In genomic region chr3L:21243417-21243816, dm6 we compare ENCODE assay signal across 3 fruit fly cellular contexts.
TF ChIP-seq lines count a peak whose summit lies in the region.

No protein-coding gene starts in this region.

- TF ChIP-seq CTCF in whole organism, embryonic (GFP tag; optimal IDR thresholded peaks at IDR 0.05; lab: Kevin White, UChicago) = no peak

TF ChIP-seq in whole organism, embryonic, 481 proteins besides CTCF, POLR2A, EP300 and RAD21 (continues in another document):
- TF ChIP-seq Lhr (GFP tag; optimal IDR thresholded peaks at IDR 0.05; lab: Kevin White, UChicago) (no peak), CG31441 (GFP tag; IDR thresholded peaks at IDR 0.05; lab: Robert Waterston, UW) (0 out of 2 replicates have a peak, but pooled peaks have one; percentile 20), gcm2 (GFP tag; optimal IDR thresholded peaks at IDR 0.05; lab: Kevin White, UChicago) (no peak), CG18262 (tag; optimal IDR thresholded peaks at IDR 0.05; lab: Kevin White, UChicago) (peak; percentile 5), Dip2 (GFP tag; IDR thresholded peaks at IDR 0.05; lab: Robert Waterston, UW) (no peak), CG11696 (GFP tag; IDR thresholded peaks at IDR 0.05; lab: Robert Waterston, UW) (no peak), CG6689 (GFP tag; IDR thresholded peaks at IDR 0.05; lab: Robert Waterston, UW) (no peak), ara (GFP tag; IDR thresholded peaks at IDR 0.05; lab: Robert Waterston, UW) (no peak), CG2712 (tag; optimal IDR thresholded peaks at IDR 0.05; lab: Kevin White, UChicago) (peak; percentile 0), CoRest (tag; optimal IDR thresholded peaks at IDR 0.05; lab: Kevin White, UChicago) (no peak), CG5953 (GFP tag; IDR thresholded peaks at IDR 0.05; lab: Robert Waterston, UW) (no peak), Poxn (GFP tag; IDR thresholded peaks at IDR 0.05; lab: Robert Waterston, UW) (no peak), hb (GFP tag; IDR thresholded peaks at IDR 0.05; lab: Robert Waterston, UW; ENCODE audit: partially characterized antibody) (no peak), Fer3 (tag; optimal IDR thresholded peaks at IDR 0.05; lab: Kevin White, UChicago) (no peak), pum (GFP tag; optimal IDR thresholded peaks at IDR 0.05; lab: Kevin White, UChicago) (no peak), CG15269 (tag; optimal IDR thresholded peaks at IDR 0.05; lab: Kevin White, UChicago) (no peak), cg (GFP tag; optimal IDR thresholded peaks at IDR 0.05; lab: Kevin White, UChicago) (no peak), CG17829 (tag; optimal IDR thresholded peaks at IDR 0.05; lab: Kevin White, UChicago) (no peak), CG2116 (GFP tag; optimal IDR thresholded peaks at IDR 0.05; lab: Kevin White, UChicago) (no peak), HHEX (GFP tag; optimal IDR thresholded peaks at IDR 0.05; lab: Kevin White, UChicago) (no peak), lilli (GFP tag; optimal IDR thresholded peaks at IDR 0.05; lab: Kevin White, UChicago) (no peak), CG33213 (GFP tag; optimal IDR thresholded peaks at IDR 0.05; lab: Kevin White, UChicago) (no peak), chif (GFP tag; optimal IDR thresholded peaks at IDR 0.05; lab: Kevin White, UChicago) (no peak), Sox102F (GFP tag; optimal IDR thresholded peaks at IDR 0.05; lab: Kevin White, UChicago) (peak; percentile 1), H2.0 (GFP tag; IDR thresholded peaks at IDR 0.05; lab: Robert Waterston, UW) (no peak), Bteb2 (GFP tag; optimal IDR thresholded peaks at IDR 0.05; lab: Kevin White, UChicago) (no peak), tap (tag; optimal IDR thresholded peaks at IDR 0.05; lab: Kevin White, UChicago) (no peak), Nf-YB (GFP tag; optimal IDR thresholded peaks at IDR 0.05; lab: Kevin White, UChicago) (no peak), shn (GFP tag; optimal IDR thresholded peaks at IDR 0.05; lab: Kevin White, UChicago) (no peak), B-H2 (GFP tag; optimal IDR thresholded peaks at IDR 0.05; lab: Kevin White, UChicago) (no peak), Drgx (GFP tag; IDR thresholded peaks at IDR 0.05; lab: Robert Waterston, UW) (0 out of 2 replicates have a peak, but pooled peaks have one; percentile 23), Rx (GFP tag; IDR thresholded peaks at IDR 0.05; lab: Robert Waterston, UW) (no peak)

TF ChIP-seq in whole organism, prepupa, 60 proteins besides CTCF, POLR2A, EP300 and RAD21:
- peak; percentile 16 for TF ChIP-seq CG10631 (GFP tag; optimal IDR thresholded peaks at IDR 0.05; lab: Kevin White, UChicago)
- no peak for TF ChIP-seq CG34406 (GFP tag; optimal IDR thresholded peaks at IDR 0.05; lab: Kevin White, UChicago)
- TF ChIP-seq CG6808 (GFP tag; optimal IDR thresholded peaks at IDR 0.05; lab: Kevin White, UChicago) = no peak
- peak; percentile 73 for TF ChIP-seq Eip78C (GFP tag; lab: Kevin White, UChicago)
- TF ChIP-seq CG6276 (GFP tag; optimal IDR thresholded peaks at IDR 0.05; lab: Kevin White, UChicago) = peak; percentile 2
- peak; percentile 63 for TF ChIP-seq Ets96B (tag; optimal IDR thresholded peaks at IDR 0.05; lab: Kevin White, UChicago)
- TF ChIP-seq Sox15 (GFP tag; optimal IDR thresholded peaks at IDR 0.05; lab: Kevin White, UChicago) = no peak
- peak; percentile 22 for TF ChIP-seq spab (GFP tag; optimal IDR thresholded peaks at IDR 0.05; lab: Kevin White, UChicago)
- TF ChIP-seq OdsH (GFP tag; optimal IDR thresholded peaks at IDR 0.05; lab: Kevin White, UChicago) = peak; percentile 7
- no peak for TF ChIP-seq Blimp-1 (GFP tag; optimal IDR thresholded peaks at IDR 0.05; lab: Kevin White, UChicago)
- TF ChIP-seq Eip75B (GFP tag; optimal IDR thresholded peaks at IDR 0.05; lab: Kevin White, UChicago) = peak; percentile 33
- TF ChIP-seq CG32006 (GFP tag; optimal IDR thresholded peaks at IDR 0.05; lab: Kevin White, UChicago) = peak; percentile 45
- TF ChIP-seq fd85E (GFP tag; optimal IDR thresholded peaks at IDR 0.05; lab: Kevin White, UChicago) = no peak
- TF ChIP-seq svp (GFP tag; lab: Kevin White, UChicago) = peak; percentile 59
- TF ChIP-seq CG3032 (tag; optimal IDR thresholded peaks at IDR 0.05; lab: Kevin White, UChicago) = peak; percentile 55
- TF ChIP-seq CG11762 (GFP tag; optimal IDR thresholded peaks at IDR 0.05; lab: Kevin White, UChicago; ENCODE audit: insufficient read depth) = peak; percentile 11
- TF ChIP-seq CG15336 (GFP tag; IDR thresholded peaks at IDR 0.05; lab: Robert Waterston, UW) = 0 out of 2 replicates have a peak, but pooled peaks have one; percentile 27
- TF ChIP-seq CG8119 (GFP tag; IDR thresholded peaks at IDR 0.05; lab: Robert Waterston, UW) = peak; percentile 23; the same call in 1 of the 3 replicates

TF ChIP-seq in whole organism, pupa, 21 proteins besides CTCF, POLR2A, EP300 and RAD21:
- TF ChIP-seq D1 (tag; optimal IDR thresholded peaks at IDR 0.05; lab: Kevin White, UChicago) = no peak
- no peak for TF ChIP-seq CG15710 (tag; optimal IDR thresholded peaks at IDR 0.05; lab: Kevin White, UChicago)
- no peak for TF ChIP-seq rn (GFP tag; IDR thresholded peaks at IDR 0.05; lab: Robert Waterston, UW)
- TF ChIP-seq Pif1B (GFP tag; optimal IDR thresholded peaks at IDR 0.05; lab: Kevin White, UChicago) = no peak
- TF ChIP-seq CG34367 (tag; optimal IDR thresholded peaks at IDR 0.05; lab: Kevin White, UChicago) = no peak
- TF ChIP-seq CG13204 (GFP tag; optimal IDR thresholded peaks at IDR 0.05; lab: Kevin White, UChicago) = no peak
- no peak for TF ChIP-seq Ets98B (GFP tag; IDR thresholded peaks at IDR 0.05; lab: Robert Waterston, UW)
- TF ChIP-seq CG12605 (GFP tag; IDR thresholded peaks at IDR 0.05; lab: Robert Waterston, UW) = no peak
- no peak for TF ChIP-seq CG10348 (GFP tag; IDR thresholded peaks at IDR 0.05; lab: Robert Waterston, UW)
- no peak for TF ChIP-seq Snoo (tag; optimal IDR thresholded peaks at IDR 0.05; lab: Kevin White, UChicago)
- TF ChIP-seq CG14655 (GFP tag; optimal IDR thresholded peaks at IDR 0.05; lab: Kevin White, UChicago) = peak; percentile 14
- TF ChIP-seq EcR (GFP tag; optimal IDR thresholded peaks at IDR 0.05; lab: Kevin White, UChicago) = no peak
- peak; percentile 67 for TF ChIP-seq CG17806 (tag; optimal IDR thresholded peaks at IDR 0.05; lab: Kevin White, UChicago)
- no peak for TF ChIP-seq fd96Ca (GFP tag; IDR thresholded peaks at IDR 0.05; lab: Robert Waterston, UW)
- no peak for TF ChIP-seq CG32121 (GFP tag; IDR thresholded peaks at IDR 0.05; lab: Robert Waterston, UW)
- no peak for TF ChIP-seq CG4496 (GFP tag; IDR thresholded peaks at IDR 0.05; lab: Robert Waterston, UW)
- TF ChIP-seq gl (tag; optimal IDR thresholded peaks at IDR 0.05; lab: Kevin White, UChicago) = no peak
- TF ChIP-seq CG8159 (tag; optimal IDR thresholded peaks at IDR 0.05; lab: Kevin White, UChicago) = no peak
- peak; percentile 60 for TF ChIP-seq CG9948 (tag; optimal IDR thresholded peaks at IDR 0.05; lab: Kevin White, UChicago)
- peak; percentile 6 for TF ChIP-seq CG8301 (tag; optimal IDR thresholded peaks at IDR 0.05; lab: Kevin White, UChicago)
- TF ChIP-seq Pif1A (GFP tag; optimal IDR thresholded peaks at IDR 0.05; lab: Kevin White, UChicago) = peak; percentile 25

Comparison
In these comparisons a context has a peak if more than half of its experiments do, and no peak if none do; other contexts are left out.
1. Of the 7 proteins assayed by ChIP-seq in both whole organism, embryonic and whole organism, prepupa: peak only in whole organism, embryonic: Sox102F; only in whole organism, prepupa: none; in both: none; in neither: 6.